Worm (Caenorhabditis elegans): ENCODE measurements around the gene H37A05.2.

DNA sequence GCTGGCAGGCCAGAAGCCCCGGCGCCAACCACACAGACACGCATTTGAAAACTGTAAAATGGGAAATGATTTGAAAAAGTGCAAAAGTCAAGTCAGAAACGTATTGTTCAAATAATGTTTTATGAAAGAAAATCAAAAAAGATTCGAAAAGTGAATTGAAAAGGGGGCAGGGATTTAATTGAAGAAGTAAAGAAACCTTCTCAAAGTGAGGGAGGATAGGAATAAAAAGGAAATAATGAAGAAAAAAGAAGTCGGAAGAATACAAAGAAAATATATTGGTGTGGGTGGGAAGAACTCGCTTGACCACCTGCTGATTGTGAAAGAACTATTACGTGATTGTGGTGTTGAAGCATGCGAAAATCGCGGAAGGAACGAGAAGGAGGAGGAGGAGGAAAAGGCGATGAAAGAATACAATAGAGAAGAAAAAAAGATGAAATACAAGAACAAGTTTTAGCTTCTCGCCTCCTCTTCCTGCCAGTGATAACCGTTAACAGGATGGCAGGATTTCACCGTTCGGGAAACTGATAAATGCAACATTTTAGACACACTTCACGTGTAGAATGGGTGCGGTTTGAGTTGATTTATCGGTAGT, 27.3 kb downstream of the H37A05.2 start, which contains the start of gene fmo-4:
- TF ChIP-seq unc-98 (GFP tag; IDR thresholded peaks at IDR 0.05) (no peak), nhr-71 (tag; optimal IDR thresholded peaks at IDR 0.05) (no peak), jun-1 (tag; optimal IDR thresholded peaks at IDR 0.05) (no peak), nhr-20 (tag; optimal IDR thresholded peaks at IDR 0.05) (no peak), swsn-7 (tag; optimal IDR thresholded peaks at IDR 0.05) (no peak), lin-13 (GFP tag; optimal IDR thresholded peaks at IDR 0.05) (no peak), C04F5.9 (tag; optimal IDR thresholded peaks at IDR 0.05) (no peak)
